Worm (Caenorhabditis elegans): ENCODE measurements around the gene F21D5.7.
"Not testable (repeated sequence)": the region's sequence is repeated elsewhere in the genome, so short reads cannot be mapped to it uniquely, and the experiment has no call there.

Gene F21D5.7

ce11 chrIV:8790144-8790543, 46.6 kb upstream of the F21D5.7 start, which contains the start of gene sru-35 (continued):
- no peak for TF ChIP-seq lsl-1 (GFP tag; optimal IDR thresholded peaks at IDR 0.05)

ce11 chrIV:8788048-8788447, 44.5 kb upstream of the F21D5.7 start, which contains the start of gene C33D9.10:
Gene C33D9.10, minus strand, starts transcription at chrIV:8788148.
- not testable (repeated sequence) for TF ChIP-seq egl-44, D2030.7, ztf-25 (GFP tag; IDR thresholded peaks at IDR 0.05)

DNA sequence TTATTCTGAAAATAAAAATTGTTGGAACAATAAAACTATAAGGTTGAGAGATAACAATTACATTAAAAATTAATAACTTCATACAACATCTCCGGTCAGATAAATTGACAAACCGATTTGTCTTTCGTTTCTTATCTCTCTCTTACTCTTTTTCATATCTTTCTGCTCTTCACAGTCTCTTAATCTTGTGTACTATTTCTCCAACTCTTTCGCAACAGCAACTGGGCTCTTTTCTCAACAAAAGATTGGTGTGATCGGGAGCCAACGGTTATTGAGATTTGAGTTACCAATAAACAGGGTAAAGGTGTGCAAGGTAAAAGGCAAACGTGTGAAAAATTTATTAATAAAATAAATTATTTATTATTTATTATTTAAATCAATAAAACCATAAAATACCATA, 43.1 kb upstream of the F21D5.7 start, which contains the start of gene C33D9.8:
C33D9.8 (minus strand) TSS at position 99 of the 400 bp plus-strand sequence.
- no peak for TF ChIP-seq ztf-26 (tag; optimal IDR thresholded peaks at IDR 0.05)
- 0 out of 2 replicates have a peak, but pooled peaks have one; percentile 59 for TF ChIP-seq cebp-1 (GFP tag; IDR thresholded peaks at IDR 0.05)
- peak; percentile 87 for TF ChIP-seq cebp-1 (tag; optimal IDR thresholded peaks at IDR 0.05)
- no peak for TF ChIP-seq nhr-27 (tag; optimal IDR thresholded peaks at IDR 0.05)
- TF ChIP-seq hmg-1.2 (GFP tag; IDR thresholded peaks at IDR 0.05): peak; percentile 74; the same call in 1 of the 2 replicates
- no peak for TF ChIP-seq pha-4 (tag; optimal IDR thresholded peaks at IDR 0.05)

DNA sequence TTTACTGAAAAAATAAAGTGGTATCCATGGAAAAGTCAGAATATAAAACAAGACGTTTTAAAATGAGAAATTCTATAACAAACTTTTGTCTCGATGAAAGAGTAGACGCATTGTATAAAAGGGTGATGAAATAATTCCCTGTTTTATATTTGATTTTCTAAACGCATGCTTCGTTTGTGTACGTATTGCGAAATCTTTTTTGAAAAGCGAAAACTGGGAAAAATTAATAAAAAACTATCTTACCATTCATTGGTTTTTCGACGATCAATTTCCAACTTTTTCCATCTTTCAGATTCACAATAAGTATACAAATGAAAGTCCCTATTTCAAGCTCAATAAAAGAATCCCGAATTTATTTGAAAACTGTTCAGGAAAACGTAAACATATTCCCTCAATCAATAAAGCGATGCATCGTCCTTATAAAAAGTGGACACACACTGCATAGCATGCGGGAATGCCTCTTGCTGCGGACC, 41.4 kb upstream of the F21D5.7 start, which contains the start of gene C33D9.13:
C33D9.13 (minus strand) TSS at position 423 of the 473 bp plus-strand sequence.
- TF ChIP-seq sptf-2 (GFP tag; optimal IDR thresholded peaks at IDR 0.05): no peak
- peak; percentile 92 for TF ChIP-seq cebp-1 (GFP tag; IDR thresholded peaks at IDR 0.05)
- TF ChIP-seq cebp-1 (tag; optimal IDR thresholded peaks at IDR 0.05): peak; percentile 98

DNA sequence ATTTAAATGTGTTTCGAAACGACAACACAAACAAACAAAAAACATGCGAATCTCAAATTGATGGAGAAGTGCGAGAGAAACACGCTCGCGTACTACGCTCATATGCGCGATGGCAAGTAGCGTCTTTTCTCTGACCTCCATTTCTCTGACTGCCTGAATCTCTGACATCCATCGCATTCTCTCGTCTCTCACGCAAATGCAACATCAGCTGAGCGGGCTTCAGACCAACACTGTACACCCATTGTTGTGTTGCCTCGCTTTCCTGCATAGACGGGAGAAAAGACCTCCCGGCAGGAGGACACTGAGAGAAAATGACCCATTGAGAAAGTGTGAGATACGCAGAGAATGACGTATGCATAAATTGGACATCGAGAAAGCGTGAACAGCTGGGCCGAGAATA, 38.7 kb upstream of the F21D5.7 start:
- TF ChIP-seq hmg-1.2 (GFP tag; IDR thresholded peaks at IDR 0.05): peak; percentile 77
- peak; percentile 42 for TF ChIP-seq ztf-18 (tag; optimal IDR thresholded peaks at IDR 0.05)
- TF ChIP-seq lin-40 (tag; optimal IDR thresholded peaks at IDR 0.05): peak; percentile 35
- TF ChIP-seq K12H6.12 (tag; optimal IDR thresholded peaks at IDR 0.05): peak; percentile 57
- peak; percentile 34 for TF ChIP-seq madf-10 (tag; optimal IDR thresholded peaks at IDR 0.05)
- no peak for TF ChIP-seq aptf-3 (GFP tag; IDR thresholded peaks at IDR 0.05)
- TF ChIP-seq cebp-1 (GFP tag; IDR thresholded peaks at IDR 0.05): peak; percentile 41; the same call in 1 of the 2 replicates
- no peak for TF ChIP-seq cebp-1 (tag; optimal IDR thresholded peaks at IDR 0.05)
- TF ChIP-seq nhr-80 (tag; optimal IDR thresholded peaks at IDR 0.05): peak; percentile 82
- peak; percentile 19 for TF ChIP-seq unc-62 (GFP tag; optimal IDR thresholded peaks at IDR 0.05)
- no peak for TF ChIP-seq lsl-1 (GFP tag; optimal IDR thresholded peaks at IDR 0.05)
- TF ChIP-seq madf-3 (GFP tag; IDR thresholded peaks at IDR 0.05): no peak
- no peak for TF ChIP-seq hlh-26 (GFP tag; conservative IDR thresholded peaks at IDR 0.05)
- TF ChIP-seq attf-5 (GFP tag; optimal IDR thresholded peaks at IDR 0.05): peak; percentile 82
- TF ChIP-seq let-526 (GFP tag; IDR thresholded peaks at IDR 0.05): 0 out of 2 replicates have a peak, but pooled peaks have one; percentile 21
- TF ChIP-seq rpc-1 (optimal IDR thresholded peaks at IDR 0.05): no peak
- TF ChIP-seq rpc-1 (tag; optimal IDR thresholded peaks at IDR 0.05): no peak
- TF ChIP-seq rec-8 (tag; optimal IDR thresholded peaks at IDR 0.05): no peak
- peak; percentile 18 for TF ChIP-seq ets-4 (GFP tag; optimal IDR thresholded peaks at IDR 0.05)
- 0 out of 2 replicates have a peak, but pooled peaks have one; percentile 23 for TF ChIP-seq lag-1 (GFP tag; IDR thresholded peaks at IDR 0.05)

ce11 chrIV:8778045-8778444, 34.5 kb upstream of the F21D5.7 start, which contains the start of gene C33D9.6:
Gene C33D9.6, minus strand, starts transcription at chrIV:8778145.
- TF ChIP-seq K11D2.4 (GFP tag; IDR thresholded peaks at IDR 0.05): no peak
- no peak for TF ChIP-seq tlf-1 (GFP tag; optimal IDR thresholded peaks at IDR 0.05)
- TF ChIP-seq unc-130 (GFP tag; optimal IDR thresholded peaks at IDR 0.05): no peak
- TF ChIP-seq dpff-1 (tag; optimal IDR thresholded peaks at IDR 0.05): no peak
- TF ChIP-seq lin-26 (GFP tag; IDR thresholded peaks at IDR 0.05): no peak
- TF ChIP-seq let-607 (tag; optimal IDR thresholded peaks at IDR 0.05): no peak
- TF ChIP-seq lag-1 (GFP tag; IDR thresholded peaks at IDR 0.05): no peak
- no peak for TF ChIP-seq hmg-20 (GFP tag; IDR thresholded peaks at IDR 0.05)
- TF ChIP-seq mel-28 (tag; optimal IDR thresholded peaks at IDR 0.05; ENCODE audit: borderline replicate concordance): no peak
- TF ChIP-seq ccch-3 (GFP tag; optimal IDR thresholded peaks at IDR 0.05): no peak
- no peak for TF ChIP-seq unc-62 (GFP tag; optimal IDR thresholded peaks at IDR 0.05)
- no peak for TF ChIP-seq F37B4.10 (GFP tag; IDR thresholded peaks at IDR 0.05)
- no peak for TF ChIP-seq let-526 (GFP tag; IDR thresholded peaks at IDR 0.05)
- TF ChIP-seq egrh-3 (GFP tag; IDR thresholded peaks at IDR 0.05): no peak
